Fruit fly (Drosophila melanogaster) S2 (cell line): ENCODE data around the gene mora.

ENCODE experiments used
- CG8478 ChIP-seq: fragments of >200 bp; optimal IDR thresholded peaks from 2 replicates; lab custom pipeline; 2018
- CTCF ChIP-seq, 2 experiments: fragments of >200 bp; optimal IDR thresholded peaks; 2 replicates each; lab custom pipeline; 2018

- TF ChIP-seq CG8478 (lab: Kevin White, UChicago) (no peak), CTCF (optimal IDR thresholded peaks at IDR 0.05; lab: Kevin White, UChicago) (no peak)
Measured at dm6 chr3R:24219093-24219492, 32.9 kb downstream of the mora start.
